Fruit fly (Drosophila melanogaster) whole organism, embryonic: ENCODE data around the gene CG5973.

Experiments
- ATbp ChIP-seq: fragments of 200-800 bp; sonication (Bioruptor generic); optimal IDR thresholded peaks from 2 replicates; lab custom pipeline; 2017; ENCODE audit warnings: missing biosample characterization, mild to moderate bottlenecking, missing genetic modification characterization, missing genetic modification reagents
- Abd-B ChIP-seq: fragments of 200-800 bp; sonication (Bioruptor generic); optimal IDR thresholded peaks from 2 replicates; lab custom pipeline; 2018; ENCODE audit warnings: missing biosample characterization, mild to moderate bottlenecking, missing genetic modification characterization, moderate library complexity
- Atf3 ChIP-seq: fragments of 200-800 bp; sonication (Bioruptor generic); optimal IDR thresholded peaks from 3 replicates; lab custom pipeline; 2016; ENCODE audit warnings: missing biosample characterization, missing genetic modification characterization
- CG10431 ChIP-seq: fragments of 200-800 bp; sonication (Bioruptor generic); optimal IDR thresholded peaks from 3 replicates; lab custom pipeline; 2018; ENCODE audit warnings: missing biosample characterization, mild to moderate bottlenecking, missing genetic modification characterization
- CG10462 ChIP-seq: fragments of 200-800 bp; sonication (Bioruptor generic); optimal IDR thresholded peaks from 2 replicates; lab custom pipeline; 2016; ENCODE audit warnings: missing biosample characterization, missing genetic modification characterization
- CG11093 ChIP-seq: fragments of 200-800 bp; sonication (Bioruptor generic); IDR thresholded peaks from 3 replicates; pipeline ENCODE4 v1.3.6; 2022; ENCODE audit warnings: missing biosample characterization, missing genetic modification characterization
- CG1233 ChIP-seq: fragments of 200-800 bp; sonication (Bioruptor generic); optimal IDR thresholded peaks from 4 replicates; lab custom pipeline; 2018; ENCODE audit warnings: missing biosample characterization, mild to moderate bottlenecking, missing genetic modification characterization
- CG13123 ChIP-seq: fragments of 200-800 bp; sonication (Bioruptor generic); optimal IDR thresholded peaks from 2 replicates; lab custom pipeline; 2016; ENCODE audit warnings: missing biosample characterization, missing genetic modification characterization
- CG13296 ChIP-seq: fragments of 200-800 bp; sonication (Bioruptor generic); optimal IDR thresholded peaks from 3 replicates; lab custom pipeline; 2018; ENCODE audit warnings: missing biosample characterization, mild to moderate bottlenecking, missing genetic modification characterization
- CG14441 ChIP-seq: fragments of 200-800 bp; sonication (Bioruptor generic); IDR thresholded peaks from 2 replicates; pipeline ENCODE4 v1.3.6; 2022; ENCODE audit warnings: missing biosample characterization, missing genetic modification characterization
- CG16779 ChIP-seq: fragments of 200-800 bp; sonication (Bioruptor generic); IDR thresholded peaks from 2 replicates; pipeline ENCODE4 v1.3.6; 2022; ENCODE audit warnings: missing biosample characterization, missing genetic modification characterization
- CG16863 ChIP-seq: fragments of 200-800 bp; sonication (Bioruptor generic); optimal IDR thresholded peaks from 3 replicates; lab custom pipeline; 2016; ENCODE audit warnings: missing biosample characterization, missing genetic modification characterization
- CG18011 ChIP-seq: fragments of 200-800 bp; sonication (Bioruptor generic); optimal IDR thresholded peaks from 2 replicates; lab custom pipeline; 2017; ENCODE audit warnings: missing biosample characterization, missing genetic modification characterization, mild to moderate bottlenecking, moderate library complexity, missing genotype
- CG1832 ChIP-seq: fragments of 200-800 bp; sonication (Bioruptor generic); optimal IDR thresholded peaks from 2 replicates; lab custom pipeline; 2017; ENCODE audit warnings: missing biosample characterization, mild to moderate bottlenecking, missing genetic modification characterization, inconsistent platforms
- CG2875 ChIP-seq: fragments of 200-800 bp; sonication (Bioruptor generic); optimal IDR thresholded peaks from 2 replicates; lab custom pipeline; 2017; ENCODE audit warnings: missing biosample characterization, mild to moderate bottlenecking, missing genetic modification characterization, missing genetic modification reagents
- CG2889 ChIP-seq: fragments of 200-800 bp; sonication (Bioruptor generic); IDR thresholded peaks from 3 replicates; pipeline ENCODE4 v1.3.6; 2022; ENCODE audit warnings: missing biosample characterization, missing genetic modification characterization
- CG30020 ChIP-seq: fragments of 200-800 bp; optimal IDR thresholded peaks from 2 replicates; lab custom pipeline; 2019; ENCODE audit warnings: missing biosample characterization, mild to moderate bottlenecking, missing genetic modification characterization, moderate library complexity
- CG7987 ChIP-seq: fragments of 200-800 bp; sonication (Bioruptor generic); optimal IDR thresholded peaks from 2 replicates; lab custom pipeline; 2018; ENCODE audit warnings: missing biosample characterization, mild to moderate bottlenecking, missing genetic modification characterization, moderate library complexity
- CG8924 ChIP-seq: fragments of 200-800 bp; optimal IDR thresholded peaks from 3 replicates; lab custom pipeline; 2019; ENCODE audit warnings: missing biosample characterization, mild to moderate bottlenecking, missing genetic modification characterization, moderate library complexity
- Camta ChIP-seq: fragments of 200-800 bp; sonication (Bioruptor generic); optimal IDR thresholded peaks from 2 replicates; lab custom pipeline; 2016; ENCODE audit warnings: missing biosample characterization, missing genetic modification characterization
- Doc3 ChIP-seq: fragments of 200-800 bp; sonication (Bioruptor generic); IDR thresholded peaks from 3 replicates; pipeline ENCODE4 v1.3.6; 2022; ENCODE audit warnings: missing biosample characterization, missing genetic modification characterization; ENCODE audit not compliant: partially characterized antibody
- Ets65A ChIP-seq: fragments of 200-800 bp; sonication (Bioruptor generic); peaks from one replicate; lab custom pipeline; 2016; ENCODE audit warnings: missing biosample characterization, missing genetic modification characterization
- Fer1 ChIP-seq: fragments of 200-800 bp; sonication (Bioruptor generic); optimal IDR thresholded peaks from 2 replicates; lab custom pipeline; 2017; ENCODE audit warnings: missing biosample characterization, mild to moderate bottlenecking, missing genetic modification characterization
- Fer2 ChIP-seq: fragments of 200-800 bp; sonication (Bioruptor generic); optimal IDR thresholded peaks from 2 replicates; lab custom pipeline; 2018; ENCODE audit warnings: missing biosample characterization, mild to moderate bottlenecking, missing genetic modification characterization, moderate library complexity
- Hsf ChIP-seq: fragments of 200-800 bp; sonication (Bioruptor generic); optimal IDR thresholded peaks from 3 replicates; lab custom pipeline; 2016; ENCODE audit warnings: missing biosample characterization, missing genetic modification characterization
- Mrtf ChIP-seq: fragments of 200-800 bp; sonication (Bioruptor generic); IDR thresholded peaks from 3 replicates; pipeline ENCODE4 v1.3.6; 2022; ENCODE audit warnings: missing biosample characterization, missing genetic modification characterization
- Myb ChIP-seq: fragments of 200-800 bp; sonication (Bioruptor generic); optimal IDR thresholded peaks from 2 replicates; lab custom pipeline; 2016; ENCODE audit warnings: missing biosample characterization, missing genetic modification characterization
- Oli ChIP-seq: fragments of 200-800 bp; sonication (Bioruptor generic); optimal IDR thresholded peaks from 2 replicates; lab custom pipeline; 2018; ENCODE audit warnings: missing biosample characterization, mild to moderate bottlenecking, missing genetic modification characterization, moderate library complexity
- Poxn ChIP-seq: fragments of 200-800 bp; sonication (Bioruptor generic); IDR thresholded peaks from 2 replicates; pipeline ENCODE4 v1.3.6; 2022; ENCODE audit warnings: missing biosample characterization, missing genetic modification characterization
- Stat92E ChIP-seq, 3 experiments: fragments of >200 bp in 2 of 3; fragments of 200-800 bp in 1 of 3; sonication (Bioruptor generic) in 1 of 3; optimal IDR thresholded peaks; 2 replicates each; lab custom pipeline; 2017 to 2019; ENCODE audit warnings: missing biosample characterization in 3 of 3, missing genetic modification characterization in 3 of 3, mild to moderate bottlenecking in 1 of 3, moderate library complexity in 1 of 3
- Vsx1 ChIP-seq: fragments of 200-800 bp; sonication (Bioruptor generic); optimal IDR thresholded peaks from 2 replicates; lab custom pipeline; 2017; ENCODE audit warnings: missing biosample characterization, mild to moderate bottlenecking, missing genetic modification characterization, missing genetic modification reagents
- abd-A ChIP-seq: fragments of 200-800 bp; sonication (Bioruptor generic); optimal IDR thresholded peaks from 3 replicates; lab custom pipeline; 2019; ENCODE audit warnings: missing biosample characterization, mild to moderate bottlenecking, missing genetic modification characterization, moderate library complexity
- bcd ChIP-seq: fragments of 200-800 bp; sonication (Bioruptor generic); optimal IDR thresholded peaks from 2 replicates; lab custom pipeline; 2017; ENCODE audit warnings: missing biosample characterization, mild to moderate bottlenecking, missing genetic modification characterization
- croc ChIP-seq: fragments of 200-800 bp; sonication (Bioruptor generic); conservative IDR thresholded peaks from 3 replicates; pipeline ENCODE4 v1.3.6; 2022; ENCODE audit warnings: missing biosample characterization, missing genetic modification characterization
- gcm ChIP-seq: fragments of 200-800 bp; sonication (Bioruptor generic); optimal IDR thresholded peaks from 2 replicates; lab custom pipeline; 2019; ENCODE audit warnings: missing biosample characterization, mild to moderate bottlenecking, missing genetic modification characterization, moderate library complexity
- gcm2 ChIP-seq: fragments of 200-800 bp; sonication (Bioruptor generic); optimal IDR thresholded peaks from 2 replicates; lab custom pipeline; 2016; ENCODE audit warnings: missing biosample characterization, missing genetic modification characterization
- ham ChIP-seq: fragments of 200-800 bp; sonication (Bioruptor generic); IDR thresholded peaks from 2 replicates; pipeline ENCODE4 v1.3.6; 2022; ENCODE audit warnings: missing biosample characterization, missing genetic modification characterization
- hkb ChIP-seq, 2 experiments: fragments of 200-800 bp in 1 of 2; fragments of >200 bp in 1 of 2; sonication (Bioruptor generic) in 1 of 2; IDR thresholded peaks in 1 of 2; optimal IDR thresholded peaks in 1 of 2; 2 replicates each; pipeline versions ENCODE4 v1.3.6 to Lab custom; 2017 to 2022; ENCODE audit warnings: missing biosample characterization in 1 of 2, missing genetic modification characterization in 1 of 2
- jumu ChIP-seq: fragments of 200-800 bp; sonication (Bioruptor generic); optimal IDR thresholded peaks from 3 replicates; lab custom pipeline; 2016; ENCODE audit warnings: missing biosample characterization, missing genetic modification characterization
- odd ChIP-seq: fragments of 200-800 bp; sonication (Bioruptor generic); optimal IDR thresholded peaks from 2 replicates; lab custom pipeline; 2017; ENCODE audit warnings: missing biosample characterization, mild to moderate bottlenecking, missing genetic modification characterization
- pita ChIP-seq: fragments of 200-800 bp; sonication (Bioruptor generic); optimal IDR thresholded peaks from 2 replicates; lab custom pipeline; 2017; ENCODE audit warnings: missing biosample characterization, mild to moderate bottlenecking, missing genetic modification characterization
- row ChIP-seq: fragments of 200-800 bp; sonication (Bioruptor generic); IDR thresholded peaks from 3 replicates; pipeline ENCODE4 v1.3.6; 2022; ENCODE audit warnings: missing biosample characterization, missing genetic modification characterization
- run ChIP-seq: fragments of 200-800 bp; sonication (Bioruptor generic); optimal IDR thresholded peaks from 3 replicates; lab custom pipeline; 2018; ENCODE audit warnings: missing biosample characterization, mild to moderate bottlenecking, missing genetic modification characterization
- seq ChIP-seq: fragments of 200-800 bp; sonication (Bioruptor generic); IDR thresholded peaks from 2 replicates; pipeline ENCODE4 v1.3.6; 2022; ENCODE audit warnings: missing biosample characterization, missing genetic modification characterization
- shn ChIP-seq: fragments of 200-800 bp; sonication (Bioruptor generic); optimal IDR thresholded peaks from 3 replicates; lab custom pipeline; 2016; ENCODE audit warnings: missing biosample characterization, missing genetic modification characterization
- sima ChIP-seq: fragments of 200-800 bp; sonication (Bioruptor generic); optimal IDR thresholded peaks from 2 replicates; lab custom pipeline; 2016; ENCODE audit warnings: missing biosample characterization, missing genetic modification characterization
- slp2 ChIP-seq: fragments of 200-800 bp; sonication (Bioruptor generic); optimal IDR thresholded peaks from 2 replicates; lab custom pipeline; 2016; ENCODE audit warnings: missing biosample characterization, missing genetic modification characterization
- twi ChIP-seq: fragments of 200-800 bp; optimal IDR thresholded peaks from 2 replicates; lab custom pipeline; 2019; ENCODE audit warnings: missing biosample characterization, mild to moderate bottlenecking, missing genetic modification characterization, moderate library complexity
- vfl ChIP-seq: fragments of 200-800 bp; sonication (Bioruptor generic); optimal IDR thresholded peaks from 2 replicates; lab custom pipeline; 2016; ENCODE audit warnings: missing biosample characterization, missing genetic modification characterization
- vvl ChIP-seq: fragments of 200-800 bp; sonication (Bioruptor generic); IDR thresholded peaks from 2 replicates; pipeline ENCODE4 v1.3.6; 2022; ENCODE audit warnings: missing biosample characterization, missing genetic modification characterization

The CG5973 gene

dm6 chr2L:7423333-7423895, 13.9 kb upstream of the CG5973 start (continued):
- TF ChIP-seq Mrtf (GFP tag; lab: Robert Waterston, UW) (no peak), CG8924 (no peak), Abd-B (GFP tag; lab: Kevin White, UChicago) (no peak), CG2875 (GFP tag; lab: Kevin White, UChicago) (no peak), Doc3 (GFP tag; lab: Robert Waterston, UW) (no peak), seq (no peak), sima (GFP tag; lab: Kevin White, UChicago) (no peak), CG2889 (GFP tag; lab: Robert Waterston, UW) (peak; percentile 31; the same call in 1 of the 3 replicates), Hsf (GFP tag; lab: Kevin White, UChicago) (peak; percentile 12), run (tag; lab: Kevin White, UChicago) (no peak), CG10431 (GFP tag; lab: Kevin White, UChicago) (no peak), Atf3 (GFP tag; lab: Kevin White, UChicago) (no peak), shn (GFP tag; lab: Kevin White, UChicago) (no peak), ATbp (GFP tag; lab: Kevin White, UChicago) (peak; percentile 26), ham (GFP tag; lab: Robert Waterston, UW) (no peak), Ets65A (GFP tag; lab: Kevin White, UChicago) (peak; percentile 59), Myb (GFP tag; lab: Kevin White, UChicago) (peak; percentile 26), bcd (GFP tag; lab: Kevin White, UChicago) (peak; percentile 8), gcm2 (GFP tag; lab: Kevin White, UChicago) (no peak), vvl (GFP tag; lab: Robert Waterston, UW) (peak; percentile 29), CG30020 (tag; lab: Kevin White, UChicago) (no peak), Poxn (GFP tag; lab: Robert Waterston, UW) (no peak), hkb (optimal IDR thresholded peaks at IDR 0.05; lab: Kevin White, UChicago) (no peak), hkb (GFP tag; IDR thresholded peaks at IDR 0.05; lab: Robert Waterston, UW) (no peak), pita (GFP tag; lab: Kevin White, UChicago) (no peak), CG10462 (no peak), abd-A (tag; lab: Kevin White, UChicago) (no peak), jumu (GFP tag; lab: Kevin White, UChicago) (no peak), gcm (GFP tag; lab: Kevin White, UChicago) (peak; percentile 74), Fer1 (GFP tag; lab: Kevin White, UChicago) (peak; percentile 33), CG18011 (GFP tag; lab: Kevin White, UChicago) (peak; percentile 73), odd (GFP tag; lab: Kevin White, UChicago) (no peak), Fer2 (tag; lab: Kevin White, UChicago) (no peak), CG7987 (GFP tag; lab: Kevin White, UChicago) (peak; percentile 44), croc (GFP tag; lab: Robert Waterston, UW) (no peak), Camta (peak; percentile 17), CG1832 (peak; percentile 49), CG16863 (GFP tag; lab: Kevin White, UChicago) (no peak), row (peak; percentile 67), slp2 (GFP tag; lab: Kevin White, UChicago) (no peak), twi (tag; lab: Kevin White, UChicago) (peak; percentile 1), CG1233 (GFP tag; lab: Kevin White, UChicago) (no peak), vfl (GFP tag; lab: Kevin White, UChicago) (peak; percentile 25), CG13296 (GFP tag; lab: Kevin White, UChicago) (no peak), Vsx1 (GFP tag; lab: Kevin White, UChicago) (no peak), CG13123 (GFP tag; lab: Kevin White, UChicago) (no peak), Oli (tag; lab: Kevin White, UChicago) (no peak), CG11093 (GFP tag; lab: Robert Waterston, UW) (peak; percentile 17; the same call in 1 of the 3 replicates), Stat92E (GFP tag; optimal IDR thresholded peaks at IDR 0.05; lab: Kevin White, UChicago) (no peak), CG14441 (GFP tag; lab: Robert Waterston, UW) (peak; percentile 41; the same call in 1 of the 2 replicates), CG16779 (GFP tag; lab: Robert Waterston, UW) (0 out of 2 replicates have a peak, but pooled peaks have one; percentile 16)
